Fruit fly (Drosophila melanogaster) whole organism: Measurements from ENCODE around the gene Ir7d.

Source experiments
- psq ChIP-seq: fragments of >200 bp; optimal IDR thresholded peaks from 2 replicates; lab custom pipeline; 2017
- usp ChIP-seq: fragments of >200 bp; optimal IDR thresholded peaks from 2 replicates; lab custom pipeline; 2017; ENCODE audit warnings: missing biosample characterization, missing genetic modification characterization, mixed read lengths

DNA sequence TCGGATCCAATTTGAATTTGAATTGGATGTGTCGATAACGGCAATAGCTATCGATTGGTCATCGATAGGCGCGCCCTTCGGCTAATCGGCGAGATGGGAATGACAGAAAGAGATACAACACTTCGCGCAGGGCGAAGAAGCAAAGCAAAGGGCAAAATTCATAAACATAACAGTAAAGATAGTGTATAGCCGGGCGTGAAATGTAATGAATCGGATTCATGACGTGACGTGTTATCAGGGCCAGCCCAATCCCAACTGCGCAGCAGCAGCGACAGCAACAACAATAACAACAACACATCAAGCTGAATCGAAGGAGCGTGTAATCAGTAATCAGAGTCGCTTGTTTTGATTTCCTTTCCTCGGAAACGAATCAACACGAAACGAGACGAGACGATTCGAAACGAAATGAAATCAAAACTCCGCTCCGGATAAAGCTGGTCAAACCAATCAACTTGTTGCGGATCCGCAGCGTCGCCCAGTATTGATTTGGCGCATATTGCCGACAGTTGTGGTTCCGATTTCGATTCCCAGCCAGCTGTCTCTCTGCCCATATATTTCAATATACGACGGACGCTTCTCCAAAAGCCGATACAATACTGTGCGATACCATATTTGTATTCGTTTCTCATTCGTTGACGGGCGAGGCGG lies 33.5 kb upstream of the Ir7d start, which contains the start of gene snz:
- no peak for TF ChIP-seq usp
- TF ChIP-seq psq (lab: Kevin White, UChicago), result no peak
